Worm (Caenorhabditis elegans) whole organism, L1 larva: ENCODE measurements around the gene F44G4.1.

ENCODE experiments used
- C04F5.9 ChIP-seq: sonication (generic microtip); optimal IDR thresholded peaks from 2 replicates; lab custom pipeline; 2016; ENCODE audit warnings: missing genetic modification characterization, missing compliant biosample characterization
- C34B4.2 ChIP-seq: sonication (generic microtip); optimal IDR thresholded peaks from 2 replicates; lab custom pipeline; 2017; ENCODE audit warnings: mild to moderate bottlenecking, missing genetic modification characterization, missing compliant biosample characterization
- elt-3 ChIP-seq, 6 experiments: fragments of 150-350 bp in 1 of 6; sonication (generic microtip); optimal IDR thresholded peaks; 2 replicates each; lab custom pipeline; 2017 to 2018; ENCODE audit warnings: missing biosample characterization in 6 of 6, missing genetic modification characterization in 6 of 6, inconsistent platforms in 1 of 6
- fkh-10 ChIP-seq: sonication (generic microtip); optimal IDR thresholded peaks from 2 replicates; lab custom pipeline; 2017; ENCODE audit warnings: missing biosample characterization, missing genetic modification reagents, missing genetic modification characterization
- isw-1 ChIP-seq: fragments of 200-800 bp; sonication (Bioruptor generic); IDR thresholded peaks from 2 replicates; pipeline ENCODE4 v1.3.6; 2022; ENCODE audit warnings: missing genetic modification characterization, missing compliant biosample characterization
- lin-13 ChIP-seq: fragments of 150-350 bp; optimal IDR thresholded peaks from 2 replicates; lab custom pipeline; 2014; ENCODE audit warnings: missing biosample characterization, missing genetic modification reagents, missing genetic modification characterization
- mdl-1 ChIP-seq, 2 experiments: fragments of 150-350 bp; optimal IDR thresholded peaks; 2 replicates each; lab custom pipeline; 2014 to 2017; ENCODE audit warnings: missing biosample characterization in 2 of 2, missing genetic modification characterization in 2 of 2, inconsistent platforms in 1 of 2
- mep-1 ChIP-seq: fragments of 150-350 bp; optimal IDR thresholded peaks from 2 replicates; lab custom pipeline; 2014; ENCODE audit warnings: missing biosample characterization, missing genetic modification characterization
- sptf-1 ChIP-seq: fragments of 150-350 bp; optimal IDR thresholded peaks from 2 replicates; lab custom pipeline; 2014; ENCODE audit warnings: missing biosample characterization, missing genetic modification characterization
- ztf-4 ChIP-seq: fragments of 150-350 bp; optimal IDR thresholded peaks from 2 replicates; lab custom pipeline; 2014; ENCODE audit warnings: missing biosample characterization, missing genetic modification characterization

- TF ChIP-seq mep-1 (tag; lab: Kevin White, UChicago) (no peak), lin-13 (no peak), ztf-4 (tag; lab: Kevin White, UChicago) (no peak), C34B4.2 (tag; lab: Kevin White, UChicago) (no peak), mdl-1 (tag; optimal IDR thresholded peaks at IDR 0.05; lab: Kevin White, UChicago) (no peak), C04F5.9 (no peak), sptf-1 (no peak), elt-3 (tag; optimal IDR thresholded peaks at IDR 0.05; lab: Kevin White, UChicago) (no peak), isw-1 (no peak), fkh-10 (GFP tag; lab: Kevin White, UChicago) (no peak)
Observed at ce11 chrII:9017628-9018027, 23.2 kb downstream of the F44G4.1 start.
